Worm (Caenorhabditis elegans): ENCODE data around the gene ags-3.

The ags-3 gene

DNA sequence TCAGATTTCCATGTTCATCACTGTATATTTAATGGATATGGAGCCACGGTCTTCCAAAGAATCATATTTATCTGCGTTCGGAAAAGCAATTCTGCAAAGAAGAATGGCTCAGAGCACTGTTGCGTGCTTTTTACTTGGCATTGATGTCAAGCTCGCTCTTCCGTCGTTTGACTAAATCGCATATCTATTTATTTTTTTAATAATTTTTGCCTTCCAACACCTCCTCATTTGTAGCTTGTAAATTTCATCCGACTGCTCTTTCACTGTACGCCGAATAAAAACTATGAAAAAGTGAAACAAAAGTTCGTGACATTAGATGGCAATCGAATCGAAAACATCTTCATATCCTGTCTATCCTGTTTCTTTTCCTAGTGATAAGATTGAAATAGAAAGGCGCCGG lies 36.5 kb upstream of the ags-3 start, which contains the start of gene C26B9.2:
C26B9.2 (plus strand) TSS at position 301 of the 400 bp plus-strand sequence.
- no peak for TF ChIP-seq zag-1 (tag; optimal IDR thresholded peaks at IDR 0.05)
- TF ChIP-seq elt-1 (tag; optimal IDR thresholded peaks at IDR 0.05), result no peak
- TF ChIP-seq mbf-1 (tag; optimal IDR thresholded peaks at IDR 0.05), result no peak
- TF ChIP-seq unc-39 (tag; optimal IDR thresholded peaks at IDR 0.05), result no peak
- no peak for TF ChIP-seq nhr-10 (tag; optimal IDR thresholded peaks at IDR 0.05)
- TF ChIP-seq nhr-25 (tag; optimal IDR thresholded peaks at IDR 0.05), result no peak
- TF ChIP-seq nhr-23 (tag; optimal IDR thresholded peaks at IDR 0.05), result no peak
- TF ChIP-seq mab-5 (tag; optimal IDR thresholded peaks at IDR 0.05), result no peak
- TF ChIP-seq nhr-21 (tag; optimal IDR thresholded peaks at IDR 0.05), result no peak
- no peak for TF ChIP-seq lin-39 (tag; optimal IDR thresholded peaks at IDR 0.05)
- TF ChIP-seq nhr-12 (tag; optimal IDR thresholded peaks at IDR 0.05), result no peak
- TF ChIP-seq R02D3.7 (tag; optimal IDR thresholded peaks at IDR 0.05), result no peak
- no peak for TF ChIP-seq unc-62 (GFP tag; optimal IDR thresholded peaks at IDR 0.05)
- TF ChIP-seq nhr-11 (tag; optimal IDR thresholded peaks at IDR 0.05), result no peak
- no peak for TF ChIP-seq fos-1 (tag; optimal IDR thresholded peaks at IDR 0.05)
- no peak for TF ChIP-seq snpc-4 (tag; optimal IDR thresholded peaks at IDR 0.05)
- no peak for TF ChIP-seq unc-55 (GFP tag; optimal IDR thresholded peaks at IDR 0.05)

- TF ChIP-seq C34F6.9 (tag; optimal IDR thresholded peaks at IDR 0.05) (no peak), mbf-1 (tag; optimal IDR thresholded peaks at IDR 0.05) (no peak), nhr-10 (tag; optimal IDR thresholded peaks at IDR 0.05) (no peak), lin-11 (tag; optimal IDR thresholded peaks at IDR 0.05) (no peak), sma-9 (GFP tag; optimal IDR thresholded peaks at IDR 0.05) (peak; percentile 45), sma-9 (tag; optimal IDR thresholded peaks at IDR 0.05) (no peak), elt-1 (tag; optimal IDR thresholded peaks at IDR 0.05) (no peak), unc-39 (tag; optimal IDR thresholded peaks at IDR 0.05) (no peak), ceh-82 (tag; optimal IDR thresholded peaks at IDR 0.05) (no peak), snpc-4 (tag; optimal IDR thresholded peaks at IDR 0.05) (no peak), peb-1 (tag; optimal IDR thresholded peaks at IDR 0.05) (no peak), nhr-25 (tag; optimal IDR thresholded peaks at IDR 0.05) (peak; percentile 69), F13H6.1 (tag; optimal IDR thresholded peaks at IDR 0.05) (no peak), elt-3 (tag; optimal IDR thresholded peaks at IDR 0.05) (no peak), lin-39 (tag; optimal IDR thresholded peaks at IDR 0.05) (no peak), skn-1 (tag; optimal IDR thresholded peaks at IDR 0.05) (no peak), unc-62 (GFP tag; optimal IDR thresholded peaks at IDR 0.05) (peak; percentile 9), nhr-237 (tag; optimal IDR thresholded peaks at IDR 0.05) (no peak), R02D3.7 (tag; optimal IDR thresholded peaks at IDR 0.05) (no peak), aly-2 (tag; optimal IDR thresholded peaks at IDR 0.05) (no peak), ztf-4 (tag; optimal IDR thresholded peaks at IDR 0.05) (no peak), fos-1 (tag; optimal IDR thresholded peaks at IDR 0.05) (no peak), ZK546.5 (tag; optimal IDR thresholded peaks at IDR 0.05) (no peak), Y55F3AM.14 (GFP tag; optimal IDR thresholded peaks at IDR 0.05) (no peak), mdl-1 (tag; optimal IDR thresholded peaks at IDR 0.05) (no peak), zag-1 (tag; optimal IDR thresholded peaks at IDR 0.05) (no peak), sem-4 (tag; optimal IDR thresholded peaks at IDR 0.05) (no peak), ztf-11 (tag; optimal IDR thresholded peaks at IDR 0.05) (no peak), ceh-16 (tag; optimal IDR thresholded peaks at IDR 0.05) (no peak), lsy-2 (tag; optimal IDR thresholded peaks at IDR 0.05) (no peak), crh-2 (tag; optimal IDR thresholded peaks at IDR 0.05) (no peak), nhr-12 (tag; optimal IDR thresholded peaks at IDR 0.05) (no peak), nhr-21 (tag; optimal IDR thresholded peaks at IDR 0.05) (peak; percentile 17), alr-1 (tag; optimal IDR thresholded peaks at IDR 0.05) (no peak), gmeb-1 (tag; optimal IDR thresholded peaks at IDR 0.05) (no peak), nhr-6 (tag; optimal IDR thresholded peaks at IDR 0.05) (no peak), ztf-1 (GFP tag; conservative IDR thresholded peaks at IDR 0.05) (no peak), nhr-11 (tag; optimal IDR thresholded peaks at IDR 0.05) (no peak), sma-3 (GFP tag; optimal IDR thresholded peaks at IDR 0.05) (peak; percentile 16), unc-55 (GFP tag; optimal IDR thresholded peaks at IDR 0.05) (no peak), blmp-1 (tag; optimal IDR thresholded peaks at IDR 0.05; ENCODE audit: insufficient read depth) (peak; percentile 94), nhr-77 (tag; optimal IDR thresholded peaks at IDR 0.05) (no peak), nhr-129 (tag; optimal IDR thresholded peaks at IDR 0.05) (no peak), lin-13 (GFP tag; optimal IDR thresholded peaks at IDR 0.05) (no peak), dmd-4 (tag; optimal IDR thresholded peaks at IDR 0.05) (no peak), egl-27 (tag; optimal IDR thresholded peaks at IDR 0.05) (peak; percentile 15), ama-1 (optimal IDR thresholded peaks at IDR 0.05) (no peak)
Observed at ce11 chrX:5339357-5339756, 36.0 kb upstream of the ags-3 start.
